Worm (Caenorhabditis elegans) whole organism, young adult: ENCODE measurements around the gene ZC155.4.

Experiments
- F57A8.1 ChIP-seq: fragments of 200-800 bp; sonication (Bioruptor generic); optimal IDR thresholded peaks from 2 replicates; lab custom pipeline; 2018; ENCODE audit warnings: mild to moderate bottlenecking, missing genetic modification characterization, moderate library complexity, missing compliant biosample characterization
- cebp-1 ChIP-seq, 2 experiments: fragments of 200-800 bp in 1 of 2; sonication (Bioruptor generic) in 1 of 2; sonication (generic microtip) in 1 of 2; IDR thresholded peaks in 1 of 2; optimal IDR thresholded peaks in 1 of 2; 2 replicates each; pipeline versions ENCODE4 v1.3.6 to Lab custom; 2017 to 2022; ENCODE audit warnings: missing compliant biosample characterization in 2 of 2, missing genetic modification characterization in 2 of 2, mild to moderate bottlenecking in 1 of 2, missing genetic modification reagents in 1 of 2, moderate library complexity in 1 of 2
- hlh-12 ChIP-seq: sonication (generic microtip); optimal IDR thresholded peaks from 2 replicates; lab custom pipeline; 2016; ENCODE audit warnings: missing genetic modification characterization, missing compliant biosample characterization
- hrde-1 ChIP-seq: sonication (generic microtip); optimal IDR thresholded peaks from 2 replicates; lab custom pipeline; 2016; ENCODE audit warnings: missing genetic modification characterization, mild to moderate bottlenecking, missing compliant biosample characterization, moderate library complexity, missing genotype, missing genetic modification reagents, borderline replicate concordance
- lir-1 ChIP-seq: fragments of 200-800 bp; sonication (Bioruptor generic); conservative IDR thresholded peaks from 2 replicates; pipeline ENCODE4 v1.3.6; 2022; ENCODE audit warnings: missing genetic modification reagents, missing genetic modification characterization, missing compliant biosample characterization
- madf-8 ChIP-seq: fragments of 200-800 bp; sonication (Bioruptor generic); conservative IDR thresholded peaks from 2 replicates; pipeline ENCODE4 v1.3.6; 2022; ENCODE audit warnings: missing genetic modification reagents, missing genetic modification characterization, missing compliant biosample characterization
- rec-8 ChIP-seq, 2 experiments: sonication (generic microtip); optimal IDR thresholded peaks; 2 replicates each; lab custom pipeline; 2016; ENCODE audit warnings: mild to moderate bottlenecking in 2 of 2, missing genetic modification characterization in 2 of 2, missing genetic modification reagents in 2 of 2, missing genotype in 2 of 2, missing biosample characterization in 1 of 2, missing compliant biosample characterization in 1 of 2, moderate library complexity in 1 of 2
- sdz-38 ChIP-seq: sonication (generic microtip); optimal IDR thresholded peaks from 2 replicates; lab custom pipeline; 2016; ENCODE audit warnings: missing genotype, missing genetic modification characterization, missing compliant biosample characterization
- unc-130 ChIP-seq: sonication (generic microtip); optimal IDR thresholded peaks from 2 replicates; lab custom pipeline; 2016; ENCODE audit warnings: missing genetic modification reagents, missing genetic modification characterization, missing compliant biosample characterization
- unc-62 ChIP-seq: fragments of 150-350 bp; optimal IDR thresholded peaks from 2 replicates; lab custom pipeline; 2014; ENCODE audit warnings: missing biosample characterization, missing genetic modification reagents, missing genetic modification characterization
- ztf-22 ChIP-seq: fragments of 200-800 bp; sonication (Bioruptor generic); optimal IDR thresholded peaks from 2 replicates; lab custom pipeline; 2018; ENCODE audit warnings: mild to moderate bottlenecking, missing genetic modification characterization, moderate library complexity, missing compliant biosample characterization
- ztf-26 ChIP-seq: sonication (generic microtip); optimal IDR thresholded peaks from 2 replicates; lab custom pipeline; 2017; ENCODE audit warnings: missing genetic modification characterization, missing compliant biosample characterization

DNA sequence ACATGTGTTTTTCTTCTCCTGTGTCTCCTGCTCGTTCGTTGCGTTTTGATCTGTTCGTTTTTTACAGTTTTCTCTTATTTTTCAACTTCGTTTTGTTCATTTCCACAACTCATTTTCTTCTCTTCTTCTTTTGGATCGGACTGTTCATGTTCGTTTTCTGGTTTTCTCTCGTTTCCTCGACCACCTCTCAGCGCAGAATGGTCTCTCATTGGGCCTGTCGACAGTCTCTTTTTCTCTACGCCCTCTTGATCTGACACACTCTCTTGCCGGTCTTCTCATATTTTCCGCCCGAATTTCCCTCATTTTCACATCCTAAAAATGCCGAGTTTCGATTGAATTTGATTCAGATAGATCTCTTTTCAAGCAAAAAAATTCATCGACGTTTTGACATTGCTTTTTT lies 33.6 kb downstream of the ZC155.4 start:
- no peak for TF ChIP-seq madf-8
- TF ChIP-seq F57A8.1 = no peak
- TF ChIP-seq unc-130 (GFP tag; lab: Kevin White, UChicago) = no peak
- TF ChIP-seq rec-8 (tag; optimal IDR thresholded peaks at IDR 0.05; lab: Kevin White, UChicago) = no peak
- TF ChIP-seq lir-1 = no peak
- TF ChIP-seq cebp-1 (GFP tag; IDR thresholded peaks at IDR 0.05; lab: Robert Waterston, UW) = no peak
- no peak for TF ChIP-seq cebp-1 (tag; optimal IDR thresholded peaks at IDR 0.05; lab: Kevin White, UChicago)
- TF ChIP-seq hrde-1 (tag; lab: Kevin White, UChicago) = no peak
- no peak for TF ChIP-seq ztf-26 (tag; lab: Kevin White, UChicago)
- TF ChIP-seq unc-62 (GFP tag; lab: Kevin White, UChicago) = no peak
- TF ChIP-seq ztf-22 (GFP tag; lab: Kevin White, UChicago) = no peak
- no peak for TF ChIP-seq hlh-12 (tag; lab: Kevin White, UChicago)
- no peak for TF ChIP-seq sdz-38
